Worm (Caenorhabditis elegans) whole organism, mixed stage, embryonic: ENCODE data around the gene R05A10.7.

ENCODE experiments used
- M03D4.4 ChIP-seq: sonication (generic microtip); optimal IDR thresholded peaks from 2 replicates; lab custom pipeline; 2017; ENCODE audit warnings: mild to moderate bottlenecking, missing genetic modification characterization, missing compliant biosample characterization
- bed-3 ChIP-seq: fragments of 200-800 bp; sonication (Bioruptor generic); optimal IDR thresholded peaks from 3 replicates; lab custom pipeline; 2018; ENCODE audit warnings: mild to moderate bottlenecking, missing genetic modification characterization, moderate library complexity, missing compliant biosample characterization
- blmp-1 ChIP-seq: fragments of 150-350 bp; optimal IDR thresholded peaks from 2 replicates; lab custom pipeline; 2014; ENCODE audit warnings: missing biosample characterization, missing genetic modification characterization
- ceh-39 ChIP-seq: fragments of 150-350 bp; optimal IDR thresholded peaks from 2 replicates; lab custom pipeline; 2014; ENCODE audit warnings: missing biosample characterization, missing genetic modification characterization
- ceh-43 ChIP-seq: fragments of 200-800 bp; sonication (Bioruptor generic); optimal IDR thresholded peaks from 2 replicates; lab custom pipeline; 2018; ENCODE audit warnings: mild to moderate bottlenecking, missing genetic modification characterization, moderate library complexity, missing compliant biosample characterization
- ceh-83 ChIP-seq: fragments of 200-800 bp; sonication (Bioruptor generic); optimal IDR thresholded peaks from 2 replicates; lab custom pipeline; 2018; ENCODE audit warnings: mild to moderate bottlenecking, missing genetic modification characterization, missing compliant biosample characterization
- ces-1 ChIP-seq: fragments of 150-350 bp; optimal IDR thresholded peaks from 2 replicates; lab custom pipeline; 2014; ENCODE audit warnings: missing biosample characterization, missing genetic modification reagents, missing genetic modification characterization
- cnd-1 ChIP-seq: fragments of 200-800 bp; sonication (Bioruptor generic); optimal IDR thresholded peaks from 2 replicates; lab custom pipeline; 2018; ENCODE audit warnings: mild to moderate bottlenecking, missing genetic modification characterization, missing compliant biosample characterization
- drap-1 ChIP-seq: fragments of 200-800 bp; sonication (Bioruptor generic); optimal IDR thresholded peaks from 3 replicates; lab custom pipeline; 2018; ENCODE audit warnings: mild to moderate bottlenecking, missing genetic modification characterization, missing compliant biosample characterization
- elt-1 ChIP-seq: sonication (generic microtip); optimal IDR thresholded peaks from 2 replicates; lab custom pipeline; 2017; ENCODE audit warnings: missing genetic modification characterization, mild to moderate bottlenecking, missing compliant biosample characterization, antibody characterized with exemption, moderate library complexity, borderline replicate concordance; ENCODE audit not compliant: insufficient read depth
- elt-3 ChIP-seq: fragments of 150-350 bp; optimal IDR thresholded peaks from 2 replicates; lab custom pipeline; 2014; ENCODE audit warnings: missing biosample characterization, missing genetic modification characterization
- flh-1 ChIP-seq: fragments of 200-800 bp; sonication (Bioruptor generic); optimal IDR thresholded peaks from 2 replicates; lab custom pipeline; 2018; ENCODE audit warnings: mild to moderate bottlenecking, missing genetic modification characterization, moderate library complexity, missing compliant biosample characterization
- ham-2 ChIP-seq: fragments of 200-800 bp; sonication (Bioruptor generic); optimal IDR thresholded peaks from 2 replicates; lab custom pipeline; 2018; ENCODE audit warnings: mild to moderate bottlenecking, missing genetic modification characterization, missing compliant biosample characterization
- hlh-1 ChIP-seq: fragments of 150-350 bp; optimal IDR thresholded peaks from 2 replicates; lab custom pipeline; 2014; ENCODE audit warnings: missing biosample characterization, missing genetic modification reagents, missing genetic modification characterization
- lin-13 ChIP-seq: fragments of 150-350 bp; optimal IDR thresholded peaks from 2 replicates; lab custom pipeline; 2014; ENCODE audit warnings: missing biosample characterization, missing genetic modification characterization
- lin-32 ChIP-seq: fragments of 200-800 bp; sonication (Bioruptor generic); optimal IDR thresholded peaks from 2 replicates; lab custom pipeline; 2018; ENCODE audit warnings: mild to moderate bottlenecking, missing genetic modification characterization, missing compliant biosample characterization
- lsy-2 ChIP-seq: fragments of 150-350 bp; optimal IDR thresholded peaks from 2 replicates; lab custom pipeline; 2014; ENCODE audit warnings: missing biosample characterization, missing genetic modification characterization
- mab-5 ChIP-seq: fragments of 150-350 bp; optimal IDR thresholded peaks from 2 replicates; lab custom pipeline; 2014; ENCODE audit warnings: missing biosample characterization, missing genetic modification characterization
- mep-1 ChIP-seq: fragments of 150-350 bp; optimal IDR thresholded peaks from 2 replicates; lab custom pipeline; 2017; ENCODE audit warnings: missing biosample characterization, missing genetic modification reagents, missing genetic modification characterization, inconsistent platforms
- mls-2 ChIP-seq: sonication (generic microtip); optimal IDR thresholded peaks from 2 replicates; lab custom pipeline; 2016; ENCODE audit warnings: mild to moderate bottlenecking, missing genetic modification characterization, moderate library complexity, missing compliant biosample characterization
- nhr-12 ChIP-seq: fragments of 150-350 bp; optimal IDR thresholded peaks from 2 replicates; lab custom pipeline; 2014; ENCODE audit warnings: missing biosample characterization, missing genetic modification characterization
- nhr-2 ChIP-seq: fragments of 150-350 bp; optimal IDR thresholded peaks from 2 replicates; lab custom pipeline; 2014; ENCODE audit warnings: missing biosample characterization, missing genetic modification characterization
- nhr-28 ChIP-seq: fragments of 150-350 bp; optimal IDR thresholded peaks from 2 replicates; lab custom pipeline; 2014; ENCODE audit warnings: missing biosample characterization, missing genetic modification characterization
- nhr-76 ChIP-seq: sonication (generic microtip); optimal IDR thresholded peaks from 2 replicates; lab custom pipeline; 2017; ENCODE audit warnings: missing biosample characterization, missing genetic modification characterization
- pha-4 ChIP-seq: fragments of 150-350 bp; optimal IDR thresholded peaks from 2 replicates; lab custom pipeline; 2018; ENCODE audit warnings: missing biosample characterization, missing genetic modification reagents, missing genetic modification characterization
- sem-2 ChIP-seq: fragments of 200-800 bp; sonication (Bioruptor generic); optimal IDR thresholded peaks from 2 replicates; lab custom pipeline; 2018; ENCODE audit warnings: mild to moderate bottlenecking, missing genetic modification characterization, missing compliant biosample characterization
- snpc-4 ChIP-seq: fragments of 150-350 bp; optimal IDR thresholded peaks from 2 replicates; lab custom pipeline; 2014; ENCODE audit warnings: missing biosample characterization, missing genetic modification characterization
- sptf-1 ChIP-seq: sonication (generic microtip); optimal IDR thresholded peaks from 2 replicates; lab custom pipeline; 2017; ENCODE audit warnings: mild to moderate bottlenecking, missing genetic modification characterization, moderate library complexity, missing compliant biosample characterization
- tbx-8 ChIP-seq: fragments of 200-800 bp; sonication (Bioruptor generic); optimal IDR thresholded peaks from 2 replicates; lab custom pipeline; 2018; ENCODE audit warnings: mild to moderate bottlenecking, missing genetic modification characterization, moderate library complexity, missing compliant biosample characterization
- unc-120 ChIP-seq: sonication (generic microtip); optimal IDR thresholded peaks from 2 replicates; lab custom pipeline; 2017; ENCODE audit warnings: missing genetic modification characterization, missing compliant biosample characterization; ENCODE audit not compliant: poor library complexity, severe bottlenecking
- unc-39 ChIP-seq: fragments of 150-350 bp; optimal IDR thresholded peaks from 2 replicates; lab custom pipeline; 2014; ENCODE audit warnings: missing biosample characterization, missing genetic modification characterization
- unc-62 ChIP-seq: fragments of 150-350 bp; optimal IDR thresholded peaks from 2 replicates; lab custom pipeline; 2014; ENCODE audit warnings: missing biosample characterization, missing genetic modification reagents, missing genetic modification characterization
- zip-8 ChIP-seq: fragments of 150-350 bp; optimal IDR thresholded peaks from 2 replicates; lab custom pipeline; 2014; ENCODE audit warnings: missing biosample characterization, missing genetic modification characterization
- ztf-11 ChIP-seq: fragments of 150-350 bp; optimal IDR thresholded peaks from 2 replicates; lab custom pipeline; 2014; ENCODE audit warnings: missing biosample characterization, missing genetic modification characterization

Gene R05A10.7

ce11 chrIV:14172181-14172580 lies 9.5 kb upstream of the R05A10.7 start, which contains the start of gene R05A10.4:
Gene R05A10.4 (plus strand): TSS chrIV:14172481.
- TF ChIP-seq lin-32 (no peak), hlh-1 (tag; lab: Kevin White, UChicago) (no peak), pha-4 (tag; lab: Kevin White, UChicago) (no peak), nhr-12 (tag; lab: Kevin White, UChicago) (no peak), snpc-4 (tag; lab: Kevin White, UChicago) (no peak), blmp-1 (tag; lab: Kevin White, UChicago) (no peak), nhr-2 (tag; lab: Kevin White, UChicago) (no peak), sem-2 (GFP tag; lab: Kevin White, UChicago) (no peak), mls-2 (tag; lab: Kevin White, UChicago) (no peak), ces-1 (GFP tag; lab: Kevin White, UChicago) (no peak), mab-5 (tag; lab: Kevin White, UChicago) (no peak), lin-13 (tag; lab: Kevin White, UChicago) (no peak), unc-39 (no peak), drap-1 (no peak), elt-3 (tag; lab: Kevin White, UChicago) (no peak), sptf-1 (tag; lab: Kevin White, UChicago) (no peak), ham-2 (no peak), mep-1 (tag; lab: Kevin White, UChicago) (no peak), flh-1 (GFP tag; lab: Kevin White, UChicago) (no peak), ceh-43 (GFP tag; lab: Kevin White, UChicago) (no peak)

- no peak for TF ChIP-seq hlh-1 (tag; lab: Kevin White, UChicago)
- TF ChIP-seq elt-1 (tag; lab: Kevin White, UChicago), result peak; percentile 51
Measured at ce11 chrIV:14165476-14165875, 2.8 kb upstream of the R05A10.7 start, which contains the start of gene R05A10.6. Gene R05A10.6 (plus strand): TSS chrIV:14165776.

ce11 chrIV:14164109-14164508 lies 1.4 kb upstream of the R05A10.7 start:
- TF ChIP-seq elt-3 (tag; lab: Kevin White, UChicago), result no peak
- no peak for TF ChIP-seq hlh-1 (tag; lab: Kevin White, UChicago)
- no peak for TF ChIP-seq mls-2 (tag; lab: Kevin White, UChicago)
- TF ChIP-seq ztf-11 (tag; lab: Kevin White, UChicago), result no peak
- no peak for TF ChIP-seq mab-5 (tag; lab: Kevin White, UChicago)
- TF ChIP-seq cnd-1, result no peak
- TF ChIP-seq ces-1 (GFP tag; lab: Kevin White, UChicago), result no peak
- no peak for TF ChIP-seq nhr-2 (tag; lab: Kevin White, UChicago)
- no peak for TF ChIP-seq elt-1 (tag; lab: Kevin White, UChicago)
- TF ChIP-seq nhr-28 (tag; lab: Kevin White, UChicago), result no peak
- no peak for TF ChIP-seq flh-1 (GFP tag; lab: Kevin White, UChicago)
- no peak for TF ChIP-seq ham-2
- no peak for TF ChIP-seq ceh-43 (GFP tag; lab: Kevin White, UChicago)
- TF ChIP-seq nhr-12 (tag; lab: Kevin White, UChicago), result no peak

DNA sequence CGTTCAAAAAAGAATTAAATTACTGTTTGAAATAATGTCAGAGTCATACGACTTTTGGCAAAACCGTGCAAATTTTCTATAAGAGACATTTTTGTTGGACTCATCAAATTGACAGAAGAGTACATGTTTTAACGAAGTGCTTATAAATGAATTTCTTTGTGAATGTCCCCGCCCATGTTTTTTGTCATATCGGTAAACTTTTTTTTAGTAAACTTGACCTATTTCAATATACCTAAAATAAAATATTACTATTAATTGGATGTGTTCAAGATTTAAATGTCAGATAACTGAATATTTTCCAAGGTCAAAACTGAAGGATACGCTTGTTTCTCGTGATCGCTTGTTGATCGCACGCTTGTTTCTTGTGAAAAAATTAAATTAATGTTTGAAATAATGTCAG lies 4.6 kb downstream of the R05A10.7 start, which contains the start of gene R05A10.8:
R05A10.8 (minus strand) TSS at position 101 of the 400 bp plus-strand sequence.
- TF ChIP-seq drap-1 (no peak), blmp-1 (tag; lab: Kevin White, UChicago) (no peak), nhr-2 (tag; lab: Kevin White, UChicago) (no peak), tbx-8 (GFP tag; lab: Kevin White, UChicago) (no peak), flh-1 (GFP tag; lab: Kevin White, UChicago) (no peak), lin-32 (no peak), lin-13 (tag; lab: Kevin White, UChicago) (no peak), nhr-76 (tag; lab: Kevin White, UChicago) (no peak), ham-2 (no peak), ceh-39 (tag; lab: Kevin White, UChicago) (no peak), sptf-1 (tag; lab: Kevin White, UChicago) (no peak), hlh-1 (tag; lab: Kevin White, UChicago) (no peak), mep-1 (tag; lab: Kevin White, UChicago) (no peak), cnd-1 (no peak), ztf-11 (tag; lab: Kevin White, UChicago) (no peak), zip-8 (tag; lab: Kevin White, UChicago) (no peak)

DNA sequence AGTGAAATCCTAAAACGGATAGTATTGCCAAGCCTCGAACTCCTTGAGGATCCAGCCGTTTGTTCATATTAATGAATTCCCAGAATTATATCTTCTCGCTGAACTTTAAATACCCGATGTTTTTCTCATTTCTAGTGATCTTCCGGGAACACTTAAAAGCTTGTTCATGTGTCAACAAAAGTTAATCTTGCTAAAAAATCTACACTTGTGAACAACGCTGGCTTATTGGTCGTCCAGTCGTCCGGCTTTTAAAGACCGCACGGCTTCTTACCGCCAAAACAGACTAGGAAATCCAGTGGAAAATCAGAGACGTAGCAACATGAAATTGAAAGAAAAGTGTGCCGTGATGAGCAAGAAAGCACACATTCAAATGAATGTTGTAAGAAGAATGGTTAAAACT lies 9.4 kb downstream of the R05A10.7 start, which contains the start of gene oac-38:
oac-38 (minus strand) TSS at position 101 of the 400 bp plus-strand sequence.
- no peak for TF ChIP-seq unc-120 (tag; lab: Kevin White, UChicago)
- TF ChIP-seq nhr-76 (tag; lab: Kevin White, UChicago), result no peak
- no peak for TF ChIP-seq lsy-2 (tag; lab: Kevin White, UChicago)
- no peak for TF ChIP-seq M03D4.4 (tag; lab: Kevin White, UChicago)
- TF ChIP-seq bed-3, result no peak
- TF ChIP-seq snpc-4 (tag; lab: Kevin White, UChicago), result no peak
- no peak for TF ChIP-seq blmp-1 (tag; lab: Kevin White, UChicago)
- no peak for TF ChIP-seq pha-4 (tag; lab: Kevin White, UChicago)
- TF ChIP-seq mep-1 (tag; lab: Kevin White, UChicago), result no peak
- TF ChIP-seq tbx-8 (GFP tag; lab: Kevin White, UChicago), result no peak
- no peak for TF ChIP-seq nhr-2 (tag; lab: Kevin White, UChicago)
- no peak for TF ChIP-seq unc-39
- no peak for TF ChIP-seq ceh-83 (GFP tag; lab: Kevin White, UChicago)
- no peak for TF ChIP-seq ceh-43 (GFP tag; lab: Kevin White, UChicago)
- TF ChIP-seq unc-62 (GFP tag; lab: Kevin White, UChicago), result no peak
- TF ChIP-seq lin-32, result no peak
